Fruit fly (Drosophila melanogaster): Measurements from ENCODE around the gene SelR.

SelR gene

DNA sequence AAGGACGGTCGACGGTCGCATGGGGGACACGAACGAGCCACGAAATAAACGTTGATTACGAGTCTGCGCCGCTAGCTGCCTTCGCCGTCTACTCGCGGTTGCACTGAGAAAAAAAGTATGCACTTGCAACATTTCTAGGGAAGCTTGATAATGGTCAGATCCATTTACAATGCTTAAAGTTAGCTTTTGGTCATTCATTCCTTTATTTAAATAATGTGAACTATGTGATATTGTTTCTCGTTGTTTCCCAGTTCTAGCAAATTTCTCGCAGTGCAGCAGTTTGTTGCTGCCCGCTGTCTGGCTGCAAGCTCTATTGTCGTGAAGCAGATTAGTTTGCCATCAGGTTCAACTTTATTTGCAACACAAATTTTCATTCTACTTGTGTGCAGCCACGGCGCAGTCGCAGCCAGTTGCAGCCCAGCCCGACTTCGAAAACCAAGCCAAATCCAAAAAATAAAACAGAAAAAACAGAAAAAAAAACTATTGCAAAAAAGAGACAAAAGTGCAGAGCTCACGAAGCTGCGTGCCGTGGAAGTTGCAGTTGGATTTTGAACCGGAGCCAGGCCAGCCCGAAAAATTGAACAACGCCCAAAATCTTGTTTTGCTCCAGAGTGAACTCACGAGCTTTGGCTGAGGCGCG is 35.8 kb downstream of the SelR start (continued):
- TF ChIP-seq gcm (GFP tag; optimal IDR thresholded peaks at IDR 0.05) (no peak), sens (GFP tag) (peak; percentile 45), Oli (tag; optimal IDR thresholded peaks at IDR 0.05) (no peak), her (GFP tag; optimal IDR thresholded peaks at IDR 0.05) (no peak), esg (GFP tag; conservative IDR thresholded peaks at IDR 0.05) (no peak), CG12769 (tag; optimal IDR thresholded peaks at IDR 0.05) (no peak), Lim3 (GFP tag; IDR thresholded peaks at IDR 0.05) (no peak), insv (GFP tag; optimal IDR thresholded peaks at IDR 0.05) (no peak), CG8281 (tag; optimal IDR thresholded peaks at IDR 0.05) (no peak), Awh (GFP tag; IDR thresholded peaks at IDR 0.05) (no peak), CG42726 (GFP tag; IDR thresholded peaks at IDR 0.05; ENCODE audit: partially characterized antibody) (no peak), nau (GFP tag; optimal IDR thresholded peaks at IDR 0.05) (no peak), Bdp1 (GFP tag; optimal IDR thresholded peaks at IDR 0.05) (no peak), knrl (GFP tag; IDR thresholded peaks at IDR 0.05; ENCODE audit: partially characterized antibody) (no peak), ash1 (GFP tag; optimal IDR thresholded peaks at IDR 0.05) (no peak), sim (GFP tag; IDR thresholded peaks at IDR 0.05) (peak; percentile 38; the same call in 1 of the 2 replicates), mirr (GFP tag; optimal IDR thresholded peaks at IDR 0.05) (no peak), GATAe (GFP tag; conservative IDR thresholded peaks at IDR 0.05) (no peak), HHEX (GFP tag; optimal IDR thresholded peaks at IDR 0.05) (no peak), disco-r (GFP tag; optimal IDR thresholded peaks at IDR 0.05) (no peak), sc (optimal IDR thresholded peaks at IDR 0.05) (no peak), sc (GFP tag; optimal IDR thresholded peaks at IDR 0.05) (no peak), Hsf (GFP tag; optimal IDR thresholded peaks at IDR 0.05) (no peak), CG9727 (GFP tag; optimal IDR thresholded peaks at IDR 0.05) (peak; percentile 8), vnd (GFP tag; IDR thresholded peaks at IDR 0.05; ENCODE audit: partially characterized antibody) (no peak), lmd (GFP tag; IDR thresholded peaks at IDR 0.05) (peak; percentile 24; the same call in 1 of the 2 replicates), abd-A (tag; optimal IDR thresholded peaks at IDR 0.05) (no peak), tll (GFP tag; optimal IDR thresholded peaks at IDR 0.05) (no peak), Lhr (GFP tag; optimal IDR thresholded peaks at IDR 0.05) (no peak), CG3847 (GFP tag; IDR thresholded peaks at IDR 0.05) (no peak), CG10959 (GFP tag; IDR thresholded peaks at IDR 0.05) (peak; percentile 9; the same call in 1 of the 2 replicates), ranshi (GFP tag; IDR thresholded peaks at IDR 0.05) (no peak; the same call in 1 of the 2 replicates), eve (GFP tag; optimal IDR thresholded peaks at IDR 0.05) (no peak), dysf (GFP tag; IDR thresholded peaks at IDR 0.05) (0 out of 3 replicates have a peak, but pooled peaks have one; percentile 40), eyg (GFP tag; optimal IDR thresholded peaks at IDR 0.05) (no peak), Aef1 (GFP tag; IDR thresholded peaks at IDR 0.05) (no peak), D19B (GFP tag; optimal IDR thresholded peaks at IDR 0.05) (no peak), jigr1 (GFP tag; IDR thresholded peaks at IDR 0.05) (no peak), CG12659 (GFP tag; optimal IDR thresholded peaks at IDR 0.05) (no peak), CG9797 (GFP tag; optimal IDR thresholded peaks at IDR 0.05) (no peak), Dll (GFP tag; IDR thresholded peaks at IDR 0.05; ENCODE audit: partially characterized antibody) (no peak), ham (GFP tag; IDR thresholded peaks at IDR 0.05) (no peak), CG17359 (tag; optimal IDR thresholded peaks at IDR 0.05) (peak; percentile 8), klu (GFP tag; IDR thresholded peaks at IDR 0.05) (no peak), CG5180 (GFP tag; optimal IDR thresholded peaks at IDR 0.05) (no peak), CG10462 (GFP tag; optimal IDR thresholded peaks at IDR 0.05) (no peak), exex (tag; optimal IDR thresholded peaks at IDR 0.05) (no peak), CG18262 (tag; optimal IDR thresholded peaks at IDR 0.05) (peak; percentile 11), HmgD (GFP tag; optimal IDR thresholded peaks at IDR 0.05) (no peak), HmgZ (tag; optimal IDR thresholded peaks at IDR 0.05) (no peak)

Data from whole organism, embryonic.